Fruit fly (Drosophila melanogaster) whole organism, larva: ENCODE results near the gene Rat1.

Experiments used
- noc ChIP-seq: fragments of 200-800 bp; sonication (Bioruptor generic); optimal IDR thresholded peaks from 3 replicates; lab custom pipeline; 2019; ENCODE audit warnings: missing biosample characterization, mild to moderate bottlenecking, missing genetic modification characterization, moderate library complexity

The Rat1 gene

DNA sequence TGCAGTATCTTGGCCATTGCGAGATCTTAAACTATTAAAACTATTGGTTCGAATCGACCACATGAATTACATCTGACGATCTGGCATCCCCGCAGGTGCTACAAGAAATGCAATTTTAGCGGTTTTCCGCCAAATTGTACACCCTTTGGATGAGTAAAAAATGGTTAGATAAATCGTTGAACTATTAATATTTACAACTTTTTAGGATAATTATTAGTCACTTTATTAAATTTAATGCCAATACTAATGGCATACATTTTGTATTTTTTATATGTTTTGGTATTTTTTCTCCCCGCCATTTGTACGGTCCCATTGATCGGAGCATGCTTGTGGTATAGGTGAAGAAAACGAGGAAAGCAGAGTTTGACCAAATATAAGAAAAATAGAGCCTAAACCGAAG is at the start of gene Rat1, which contains the start of gene Polr1F:
Gene Rat1 (plus strand): TSS at position 323 of the 400 bp plus-strand sequence.
Gene Polr1F (minus strand): TSS at position 84 of the 400 bp plus-strand sequence.
- TF ChIP-seq noc (tag; lab: Kevin White, UChicago) = no peak

DNA sequence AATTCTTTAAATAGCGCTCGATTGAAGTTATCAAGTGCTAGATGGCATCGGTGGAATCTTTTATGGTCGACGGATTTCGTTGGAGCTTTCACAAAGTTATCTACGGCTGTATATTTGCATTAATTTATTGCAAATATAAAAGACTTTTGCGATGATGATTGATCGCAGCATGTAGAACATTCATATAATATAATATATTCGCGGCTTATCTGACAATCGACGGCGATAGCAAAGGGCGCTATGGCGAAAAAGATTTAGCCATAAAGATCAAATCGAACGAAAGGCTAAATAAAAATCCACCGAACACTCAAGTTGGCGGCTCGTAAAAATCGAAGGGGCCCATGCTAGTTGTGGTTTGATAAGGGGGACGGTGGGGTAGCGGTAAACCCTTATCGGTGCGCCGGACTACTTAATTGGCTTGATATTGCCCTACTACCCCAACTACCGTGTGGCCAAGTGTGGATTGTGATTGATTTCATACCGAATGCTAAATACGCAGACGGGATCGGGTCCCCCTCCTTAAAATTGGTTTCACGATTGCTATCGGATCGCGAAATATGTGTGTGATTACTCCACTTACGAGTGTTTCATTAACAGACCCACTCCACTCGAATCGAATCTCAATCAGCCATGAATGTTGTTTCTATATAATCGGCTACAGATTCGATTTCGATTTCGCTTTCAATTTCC is 39.6 kb upstream of the Rat1 start:
- peak; percentile 90 for TF ChIP-seq noc (tag; lab: Kevin White, UChicago)

DNA sequence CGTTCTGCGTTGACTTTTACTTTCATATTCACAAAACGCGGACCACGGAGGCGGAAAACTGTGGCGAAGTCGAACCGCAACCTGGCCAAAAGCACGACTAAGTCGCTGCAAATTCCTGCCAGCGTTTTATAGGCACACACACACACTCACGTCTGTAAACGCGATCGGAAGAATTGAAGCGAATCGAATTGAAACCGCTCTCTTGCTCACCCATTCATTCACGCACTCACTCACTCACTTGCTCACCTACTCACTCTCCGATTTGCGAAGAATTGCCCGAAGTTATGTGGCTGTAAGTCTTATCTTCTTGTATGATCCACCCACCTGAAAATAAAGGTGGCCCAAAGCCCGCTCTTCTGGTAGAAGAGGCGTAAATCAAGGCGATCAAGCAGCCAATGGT is 37.6 kb upstream of the Rat1 start, which contains the start of gene Nha1:
Gene Nha1 (minus strand): TSS at position 101 of the 400 bp plus-strand sequence.
- TF ChIP-seq noc (tag; lab: Kevin White, UChicago) = no peak

DNA sequence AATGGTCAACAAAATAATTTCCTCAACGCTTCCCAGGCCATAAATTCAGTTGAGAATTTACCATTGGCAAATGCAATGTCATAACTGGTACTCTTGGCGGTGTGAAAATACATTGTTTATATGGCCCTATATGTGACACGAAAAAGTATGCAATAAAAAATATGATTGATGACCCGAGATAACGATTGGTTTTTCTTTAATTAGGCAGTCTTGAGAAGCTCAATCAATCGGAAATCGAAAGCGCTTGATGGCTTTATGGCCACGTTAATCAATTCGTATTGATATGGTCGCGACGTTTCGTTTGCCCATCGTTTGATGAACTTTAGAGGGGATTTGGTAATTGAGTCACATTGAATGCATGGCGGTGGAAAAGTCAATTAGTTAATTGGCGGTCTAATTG is 37.1 kb upstream of the Rat1 start:
- peak; percentile 37 for TF ChIP-seq noc (tag; lab: Kevin White, UChicago)

DNA sequence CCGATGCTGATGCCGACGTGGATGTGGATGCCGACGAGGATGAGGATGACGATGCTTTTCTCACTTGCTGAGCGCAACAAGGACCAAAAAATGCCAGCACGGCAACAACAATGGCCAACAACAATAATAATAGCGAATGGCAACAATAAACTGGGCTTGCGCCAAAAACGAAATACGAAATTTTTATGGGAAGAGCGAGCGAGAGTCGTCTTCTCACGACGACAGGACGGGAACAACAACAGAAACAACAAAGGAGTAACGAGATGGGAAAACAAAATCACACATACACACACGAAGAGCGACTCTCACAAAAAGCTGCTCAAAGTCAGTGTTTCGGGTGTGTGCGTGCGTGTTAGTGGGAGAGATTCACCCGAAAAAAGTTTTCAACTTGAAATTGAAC is 33.9 kb upstream of the Rat1 start:
- no peak for TF ChIP-seq noc (tag; lab: Kevin White, UChicago)

DNA sequence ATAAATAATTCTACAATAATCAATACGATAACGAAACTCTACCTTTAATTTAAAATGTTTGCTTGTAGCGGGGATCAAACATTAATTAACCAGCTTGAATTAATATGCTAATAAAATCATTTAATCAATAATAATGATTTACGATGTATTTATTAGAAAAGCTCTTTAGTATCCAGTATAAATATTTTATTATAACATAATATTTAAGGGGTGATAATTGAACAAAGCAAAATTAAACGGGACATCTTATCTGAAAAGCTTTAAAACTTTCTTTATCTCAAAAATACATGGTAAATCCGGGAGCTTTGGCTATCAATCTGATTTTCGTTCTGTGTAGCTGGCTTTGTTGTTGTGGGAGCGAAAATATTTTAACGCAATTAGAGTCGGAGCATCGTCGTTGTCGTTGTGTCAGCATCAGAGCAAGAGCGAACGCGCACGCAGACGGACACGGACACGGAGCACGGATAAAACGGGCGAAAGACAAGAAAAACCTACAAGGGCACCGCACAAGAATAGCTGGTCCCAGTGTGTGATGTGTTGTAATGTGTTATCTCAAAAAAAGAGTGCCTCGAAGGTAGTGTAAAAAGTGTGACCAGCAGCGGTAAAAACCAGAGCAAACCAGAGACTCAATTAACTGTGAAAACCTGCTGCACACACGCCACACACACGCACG is 33.2 kb upstream of the Rat1 start, which contains the start of gene Nlg2:
Gene Nlg2 (plus strand): TSS at position 375 of the 673 bp plus-strand sequence.
- no peak for TF ChIP-seq noc (tag; lab: Kevin White, UChicago)

DNA sequence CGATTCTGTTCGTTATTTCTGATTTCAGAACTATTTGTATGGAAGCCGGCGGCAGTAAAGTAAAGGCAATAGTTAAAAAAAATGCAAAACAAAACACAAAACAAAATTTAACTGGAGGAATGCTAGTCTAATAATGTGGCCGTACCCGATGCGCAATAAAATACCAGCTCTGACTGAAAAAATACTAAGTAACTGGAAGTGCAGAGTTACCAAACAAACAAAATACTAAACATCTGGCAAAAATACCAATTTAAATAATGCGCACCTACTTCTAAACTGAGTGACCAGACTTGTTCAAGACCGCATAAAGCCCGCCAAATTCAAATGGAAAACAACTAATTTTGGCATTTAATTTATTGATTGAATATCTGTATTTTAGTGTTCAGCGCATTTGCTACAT is 6.1 kb downstream of the Rat1 start, which contains the start of gene Wee1:
Gene Wee1 (minus strand): TSS at position 175 of the 400 bp plus-strand sequence.
- TF ChIP-seq noc (tag; lab: Kevin White, UChicago) = no peak

DNA sequence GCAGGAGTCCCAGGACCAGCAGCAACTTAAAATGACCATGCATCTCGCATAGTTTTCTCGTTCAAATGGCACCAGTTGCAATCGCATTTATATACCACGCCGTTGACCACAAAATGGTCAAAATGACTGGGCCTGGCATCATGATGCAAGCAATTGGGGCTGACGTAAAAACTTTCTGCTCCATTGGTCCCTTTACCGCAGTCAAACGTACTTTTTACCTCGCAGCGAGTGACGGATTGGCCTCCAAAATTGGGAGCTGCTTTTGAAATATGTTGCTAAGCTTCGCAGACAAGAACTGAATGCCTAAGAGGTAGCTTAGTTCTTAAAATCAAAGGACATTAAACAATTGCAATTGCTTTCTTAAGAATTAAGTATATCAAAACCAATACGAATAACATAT is 8.5 kb downstream of the Rat1 start, which contains the start of gene CG32829:
Gene CG32829 (minus strand): TSS at position 101 of the 400 bp plus-strand sequence.
- no peak for TF ChIP-seq noc (tag; lab: Kevin White, UChicago)

DNA sequence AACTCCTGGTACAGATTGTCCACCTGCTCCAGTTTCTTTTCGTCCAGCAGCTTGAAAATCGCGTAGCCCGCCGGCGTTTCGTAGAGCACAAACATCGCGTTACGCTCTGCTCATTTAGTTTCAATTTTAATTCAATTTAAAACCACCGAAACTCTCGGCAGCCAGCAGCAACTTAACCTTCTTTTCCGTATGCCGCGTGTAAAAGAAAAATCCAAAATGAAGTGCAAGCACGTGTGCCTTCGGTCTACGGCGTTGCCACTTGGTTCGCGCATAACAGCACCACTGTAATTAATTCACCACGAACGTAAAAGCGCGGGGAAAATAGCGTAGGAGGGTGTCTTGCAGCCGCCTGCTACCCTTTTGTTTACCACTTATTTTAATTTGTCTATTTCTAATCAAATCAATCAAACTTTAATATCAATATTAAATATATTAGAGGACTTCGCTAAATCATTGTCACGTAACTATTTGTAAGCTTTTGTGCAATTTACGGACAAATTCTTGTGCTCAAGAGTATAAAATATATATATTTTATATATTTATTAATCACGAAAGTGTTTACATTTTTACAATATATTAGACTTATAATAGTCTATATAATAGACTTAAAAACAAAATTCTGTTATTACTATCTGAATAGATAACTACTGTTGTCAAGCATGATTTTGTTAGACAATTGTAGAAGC is 10.8 kb downstream of the Rat1 start, which contains the start of gene nop5:
Gene nop5 (minus strand): TSS at position 227 of the 686 bp plus-strand sequence.
- TF ChIP-seq noc (tag; lab: Kevin White, UChicago) = no peak

DNA sequence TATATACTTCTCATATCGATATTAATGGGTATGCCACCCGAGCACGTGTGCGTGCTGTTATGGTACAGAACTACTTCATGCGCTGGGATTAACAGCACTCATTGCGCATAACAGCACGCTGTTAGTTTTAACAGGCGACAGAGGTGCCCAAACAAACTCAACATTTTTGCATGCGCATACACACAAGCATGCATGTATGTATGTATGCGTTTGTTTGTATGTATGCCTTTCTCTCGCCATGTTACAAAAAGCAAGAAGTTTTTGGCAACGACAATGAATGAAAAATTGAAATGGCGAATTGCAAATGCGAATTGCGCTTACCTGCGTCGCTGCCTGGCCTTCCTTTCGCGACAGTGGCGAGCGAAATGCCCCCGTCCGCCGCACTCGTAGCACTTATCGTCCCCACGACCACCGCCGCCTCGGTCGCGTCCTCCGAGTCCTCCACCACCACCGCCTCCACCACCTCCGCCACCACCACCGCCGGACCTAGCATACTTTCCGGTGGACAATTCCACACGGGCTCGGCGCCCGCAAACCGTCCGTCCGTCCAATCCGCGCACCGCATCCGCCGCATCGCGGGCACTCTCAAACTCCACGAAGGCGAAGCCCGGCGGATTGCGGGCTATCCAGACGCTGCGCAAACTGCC is 11.4 kb downstream of the Rat1 start:
- no peak for TF ChIP-seq noc (tag; lab: Kevin White, UChicago)

DNA sequence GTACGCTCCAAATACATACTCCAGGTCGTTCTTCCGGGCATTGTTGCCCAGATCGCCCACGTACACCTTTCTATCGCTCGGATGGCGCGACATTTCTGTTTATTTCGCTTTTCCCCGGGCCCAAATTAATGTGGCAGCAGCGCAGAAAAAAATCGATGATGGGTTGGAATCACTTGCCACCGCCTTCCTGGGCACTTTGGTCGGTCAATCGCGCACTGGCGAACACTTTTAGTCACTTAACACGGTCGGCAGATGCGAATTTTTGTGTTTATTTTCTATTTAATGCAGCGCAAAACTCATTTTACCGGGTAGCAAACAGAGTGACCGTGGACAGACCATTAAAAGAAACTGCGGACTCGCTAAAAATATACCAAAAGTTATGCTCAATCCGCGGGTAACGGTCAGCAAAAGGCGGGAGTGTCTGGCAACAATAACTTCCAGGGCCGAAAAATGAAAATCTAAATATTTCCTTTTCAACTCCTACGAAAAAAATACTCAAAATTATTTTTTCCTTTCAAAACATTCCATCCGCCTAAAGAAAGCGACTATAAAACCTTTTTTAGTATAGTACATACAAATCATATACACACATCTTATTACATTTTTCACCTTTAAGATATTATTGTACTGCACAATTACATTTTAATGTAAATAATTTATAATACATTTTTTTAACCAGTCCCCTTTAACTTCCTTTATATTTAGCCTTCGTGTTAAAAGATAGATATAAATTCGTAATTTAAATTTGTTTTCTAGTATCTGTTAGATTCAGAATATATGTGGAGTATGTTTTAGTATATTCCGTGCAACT is 12.2 kb downstream of the Rat1 start, which contains the start of gene x16:
Gene x16 (minus strand): TSS at position 361 of the 811 bp plus-strand sequence.
- no peak for TF ChIP-seq noc (tag; lab: Kevin White, UChicago)

DNA sequence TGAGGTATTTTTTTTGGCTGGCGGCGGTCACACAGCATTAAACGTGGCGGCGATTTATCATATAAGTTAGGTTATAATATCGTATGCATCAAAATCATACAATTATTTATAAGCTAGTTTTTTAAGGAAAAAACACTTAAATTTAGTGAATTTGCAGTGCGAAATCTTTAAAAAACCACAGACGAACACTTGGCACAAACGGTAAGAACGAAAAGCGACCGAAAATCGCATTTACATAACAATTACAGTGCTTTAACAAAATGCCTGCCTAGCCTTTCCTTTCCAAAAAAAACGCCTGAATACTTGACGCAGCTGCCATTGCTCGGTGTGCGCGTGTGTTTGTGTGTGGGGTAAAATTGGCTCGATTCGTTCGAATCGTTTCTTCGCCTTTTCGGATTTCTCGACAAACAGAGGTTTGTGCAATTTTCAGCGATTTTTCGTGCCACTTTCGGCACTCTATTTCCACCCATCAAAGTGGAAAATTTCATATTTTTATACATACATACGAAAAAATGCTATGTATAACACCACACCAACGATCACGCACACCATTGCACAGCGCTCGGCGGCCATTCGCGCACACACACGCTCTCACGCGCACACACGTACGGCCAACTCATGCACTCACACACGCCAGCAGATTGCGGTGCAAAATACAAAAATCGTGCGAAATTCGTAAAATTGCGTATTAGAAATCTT is 12.9 kb downstream of the Rat1 start, which contains the start of gene Hrb27C:
Gene Hrb27C (plus strand): TSS at position 44 of the 699 bp plus-strand sequence.
- no peak for TF ChIP-seq noc (tag; lab: Kevin White, UChicago)

DNA sequence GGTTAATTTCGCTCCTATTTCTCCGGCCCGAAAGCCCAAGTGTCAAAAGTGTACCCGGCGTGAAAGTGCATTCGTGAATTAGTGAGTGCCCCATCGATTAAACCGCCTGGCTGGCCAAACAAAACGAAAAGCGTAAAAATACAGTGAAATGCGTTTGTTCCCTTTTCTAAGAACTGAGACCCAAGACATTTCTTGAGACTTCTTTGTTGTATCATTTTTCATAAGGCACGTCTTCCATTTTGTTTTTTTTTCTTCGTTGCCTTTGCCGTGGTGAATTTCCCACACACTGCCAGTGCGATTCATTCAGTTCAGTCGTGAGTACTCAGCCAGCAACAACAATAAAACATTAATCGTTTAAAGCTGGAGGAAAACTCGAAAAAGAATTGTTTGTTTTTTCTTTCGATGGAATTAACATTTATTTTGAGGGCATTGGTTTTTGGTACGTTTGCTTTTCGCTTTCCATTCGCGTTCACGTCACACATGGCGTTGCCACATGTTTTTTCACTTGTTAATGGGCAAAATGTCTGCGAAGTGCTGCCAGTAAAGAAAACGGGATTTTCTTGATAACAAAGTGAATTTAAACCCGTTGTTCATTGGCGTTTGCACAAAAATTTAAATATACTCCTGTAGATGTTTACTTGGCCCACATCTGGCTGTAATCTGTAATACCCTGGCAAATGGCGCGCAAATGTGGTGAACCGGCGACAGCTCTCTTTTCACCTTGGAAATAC is 13.6 kb downstream of the Rat1 start:
- TF ChIP-seq noc (tag; lab: Kevin White, UChicago) = no peak
